Fruit fly (Drosophila melanogaster): Measurements from ENCODE around the gene CG14414.

Gene CG14414

DNA sequence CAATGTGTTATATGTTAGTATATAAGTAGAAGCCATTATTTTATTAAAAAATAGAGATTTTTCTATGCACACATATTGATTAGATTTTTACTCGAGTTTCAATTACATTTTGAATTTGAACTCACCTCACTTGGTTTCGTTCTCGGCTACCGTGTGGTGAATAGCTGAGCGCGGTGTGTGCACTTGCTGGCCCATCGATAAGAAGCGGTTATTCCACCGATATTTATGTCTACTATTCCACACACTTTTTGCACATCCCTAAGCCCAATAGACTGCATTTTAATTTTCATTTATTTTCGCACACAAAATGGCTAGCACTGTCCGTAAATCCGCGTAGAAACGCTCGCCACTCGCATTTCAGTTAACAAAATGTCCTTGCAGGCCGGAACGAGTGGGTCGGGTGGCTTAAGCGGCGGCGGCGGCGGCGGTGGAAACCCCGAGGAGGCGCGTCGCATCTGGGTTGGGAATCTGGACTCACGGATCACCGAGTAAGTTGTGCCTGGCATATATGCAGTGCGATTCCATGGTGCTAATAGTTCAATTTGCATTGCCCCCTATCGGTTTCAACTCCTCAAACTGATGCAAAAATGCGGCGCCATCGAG is at the start of gene CG14414 (continued):
- TF ChIP-seq ci (GFP tag; IDR thresholded peaks at IDR 0.05) (no peak), Tbp (GFP tag; optimal IDR thresholded peaks at IDR 0.05) (no peak), knrl (GFP tag; IDR thresholded peaks at IDR 0.05; ENCODE audit: partially characterized antibody) (peak; percentile 85), CG7963 (GFP tag; IDR thresholded peaks at IDR 0.05; ENCODE audit: partially characterized antibody) (peak; percentile 73), Xbp1 (GFP tag; optimal IDR thresholded peaks at IDR 0.05) (peak; percentile 28), zfh2 (GFP tag; optimal IDR thresholded peaks at IDR 0.05) (peak; percentile 40), pita (GFP tag; optimal IDR thresholded peaks at IDR 0.05) (peak; percentile 76), unc-4 (GFP tag; IDR thresholded peaks at IDR 0.05; ENCODE audit: partially characterized antibody) (peak; percentile 82), crp (GFP tag; optimal IDR thresholded peaks at IDR 0.05) (peak in 1 of 2 experiments; percentile 47), zfh1 (GFP tag; IDR thresholded peaks at IDR 0.05) (peak; percentile 44; the same call in 1 of the 3 replicates), pho (GFP tag; optimal IDR thresholded peaks at IDR 0.05) (peak; percentile 23), mam (GFP tag; optimal IDR thresholded peaks at IDR 0.05) (peak; percentile 20), sima (GFP tag; optimal IDR thresholded peaks at IDR 0.05) (no peak), Sry-δ (GFP tag; optimal IDR thresholded peaks at IDR 0.05) (peak; percentile 96), B-H2 (GFP tag; optimal IDR thresholded peaks at IDR 0.05) (no peak), inv (GFP tag; IDR thresholded peaks at IDR 0.05; ENCODE audit: partially characterized antibody) (peak; percentile 83), usp (GFP tag; optimal IDR thresholded peaks at IDR 0.05) (no peak), lilli (GFP tag; optimal IDR thresholded peaks at IDR 0.05) (peak; percentile 43), tx (GFP tag; optimal IDR thresholded peaks at IDR 0.05) (no peak), CG8478 (optimal IDR thresholded peaks at IDR 0.05) (no peak), CG4424 (GFP tag; optimal IDR thresholded peaks at IDR 0.05) (no peak), sr (GFP tag; IDR thresholded peaks at IDR 0.05) (no peak), gfzf (GFP tag; optimal IDR thresholded peaks at IDR 0.05) (peak; percentile 52), MBD-R2 (GFP tag; IDR thresholded peaks at IDR 0.05) (peak; percentile 90), sens (GFP tag) (peak; percentile 58), CTCF (GFP tag; optimal IDR thresholded peaks at IDR 0.05) (peak; percentile 68), aop (GFP tag; IDR thresholded peaks at IDR 0.05) (no peak), zf30C (GFP tag; optimal IDR thresholded peaks at IDR 0.05) (no peak), CG16813 (GFP tag; IDR thresholded peaks at IDR 0.05; ENCODE audit: partially characterized antibody) (peak; percentile 86), CG6791 (GFP tag; IDR thresholded peaks at IDR 0.05; ENCODE audit: partially characterized antibody) (peak; percentile 86), Dll (GFP tag; IDR thresholded peaks at IDR 0.05; ENCODE audit: partially characterized antibody) (peak; percentile 83), Side (GFP tag; optimal IDR thresholded peaks at IDR 0.05) (no peak), chinmo (GFP tag; IDR thresholded peaks at IDR 0.05; ENCODE audit: partially characterized antibody) (peak; percentile 92), klu (GFP tag; IDR thresholded peaks at IDR 0.05) (no peak), phol (tag; optimal IDR thresholded peaks at IDR 0.05) (peak; percentile 54), CG11247 (GFP tag; IDR thresholded peaks at IDR 0.05) (no peak), Hmr (GFP tag; optimal IDR thresholded peaks at IDR 0.05) (peak; percentile 28), HLH4C (GFP tag; IDR thresholded peaks at IDR 0.05; ENCODE audit: partially characterized antibody) (peak; percentile 80), CG9797 (GFP tag; optimal IDR thresholded peaks at IDR 0.05) (peak; percentile 5), Vsx1 (GFP tag; optimal IDR thresholded peaks at IDR 0.05) (no peak), CG34224 (GFP tag; IDR thresholded peaks at IDR 0.05; ENCODE audit: partially characterized antibody) (peak; percentile 68), CG14710 (tag; optimal IDR thresholded peaks at IDR 0.05) (peak; percentile 46), onecut (GFP tag; IDR thresholded peaks at IDR 0.05) (no peak), Antp (GFP tag; optimal IDR thresholded peaks at IDR 0.05) (peak; percentile 22), ara (GFP tag; IDR thresholded peaks at IDR 0.05) (0 out of 2 replicates have a peak, but pooled peaks have one; percentile 38), fd64A (GFP tag; optimal IDR thresholded peaks at IDR 0.05) (no peak), nmo (GFP tag; optimal IDR thresholded peaks at IDR 0.05) (peak; percentile 5), oc (tag; optimal IDR thresholded peaks at IDR 0.05) (no peak), HmgD (GFP tag; optimal IDR thresholded peaks at IDR 0.05) (peak; percentile 55), CG17385 (GFP tag; optimal IDR thresholded peaks at IDR 0.05) (no peak), CG30020 (tag; optimal IDR thresholded peaks at IDR 0.05) (peak; percentile 8)

Measured in whole organism, embryonic.